Worm (Caenorhabditis elegans) whole organism, L4/young adult: Measurements from ENCODE around the gene Y56A3A.41.

Experiments used
- W03F9.2 ChIP-seq: fragments of 150-350 bp; optimal IDR thresholded peaks from 2 replicates; lab custom pipeline; 2014; ENCODE audit warnings: missing biosample characterization, missing genetic modification characterization
- dao-5 ChIP-seq: sonication (generic microtip); optimal IDR thresholded peaks from 2 replicates; lab custom pipeline; 2016; ENCODE audit warnings: missing genotype, missing genetic modification characterization, moderate library complexity, missing compliant biosample characterization
- him-1 ChIP-seq: sonication (generic microtip); optimal IDR thresholded peaks from 2 replicates; lab custom pipeline; 2016; ENCODE audit warnings: missing genotype, missing genetic modification reagents, missing genetic modification characterization, missing compliant biosample characterization

- TF ChIP-seq him-1 (tag; lab: Kevin White, UChicago) (no peak), W03F9.2 (tag; lab: Kevin White, UChicago) (no peak), dao-5 (tag; lab: Kevin White, UChicago) (no peak)
Measured at ce11 chrIII:11917525-11917924, 24.7 kb upstream of the Y56A3A.41 start.
